Fruit fly (Drosophila melanogaster) whole organism: ENCODE data around the gene CG18649.

Experiments used
- CG8478 ChIP-seq: fragments of >200 bp; optimal IDR thresholded peaks from 2 replicates; lab custom pipeline; 2018; ENCODE audit warnings: inconsistent platforms
- Dll ChIP-seq: fragments of >200 bp; optimal IDR thresholded peaks from 2 replicates; lab custom pipeline; 2017
- EcR ChIP-seq, 2 experiments: fragments of >200 bp; optimal IDR thresholded peaks; 2 replicates each; lab custom pipeline; 2017; ENCODE audit warnings: missing biosample characterization in 2 of 2, missing genetic modification characterization in 2 of 2, missing genetic modification reagents in 2 of 2
- pan ChIP-seq: fragments of >200 bp; optimal IDR thresholded peaks from 2 replicates; lab custom pipeline; 2017
- psq ChIP-seq: fragments of >200 bp; optimal IDR thresholded peaks from 2 replicates; lab custom pipeline; 2017
- usp ChIP-seq: fragments of >200 bp; optimal IDR thresholded peaks from 2 replicates; lab custom pipeline; 2017; ENCODE audit warnings: missing biosample characterization, missing genetic modification characterization, mixed read lengths

Gene CG18649

dm6 chr3L:15054477-15054876 is 542 bp upstream of the CG18649 start, which contains the start of gene EAChm:
Gene EAChm (plus strand): TSS chr3L:15054777.
- no peak for TF ChIP-seq EcR (GFP tag; optimal IDR thresholded peaks at IDR 0.05; lab: Kevin White, UChicago)
- TF ChIP-seq Dll = no peak
- TF ChIP-seq psq (lab: Kevin White, UChicago) = no peak
- no peak for TF ChIP-seq usp (GFP tag; lab: Kevin White, UChicago)
- TF ChIP-seq CG8478 = no peak
- no peak for TF ChIP-seq pan (lab: Kevin White, UChicago)

DNA sequence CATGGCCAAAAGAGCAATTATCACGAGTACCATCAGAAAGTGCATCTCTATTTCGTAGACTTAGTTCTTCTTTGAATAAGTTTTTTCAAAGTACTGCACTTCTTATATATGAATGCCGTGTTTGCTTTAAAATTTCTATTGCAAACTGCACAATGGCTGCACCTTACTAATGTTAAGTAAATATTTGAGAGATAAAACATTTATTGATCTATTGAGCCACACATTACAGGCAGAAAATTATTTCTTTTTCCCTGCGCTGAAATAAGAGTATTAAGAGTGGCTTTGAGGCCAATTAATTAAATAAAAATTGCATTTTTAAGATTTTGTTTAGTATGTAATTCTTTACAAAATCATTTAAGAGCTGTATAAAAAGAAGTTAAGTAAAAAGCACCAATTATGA is 684 bp downstream of the CG18649 start, which contains the start of gene CG43680:
CG43680 (minus strand) TSS at position 101 of the 400 bp plus-strand sequence.
- TF ChIP-seq psq (lab: Kevin White, UChicago) = no peak
- TF ChIP-seq Dll = no peak
- TF ChIP-seq usp (GFP tag; lab: Kevin White, UChicago) = no peak
- no peak for TF ChIP-seq CG8478
- TF ChIP-seq EcR (GFP tag; optimal IDR thresholded peaks at IDR 0.05; lab: Kevin White, UChicago) = no peak
- no peak for TF ChIP-seq pan (lab: Kevin White, UChicago)

- TF ChIP-seq psq (lab: Kevin White, UChicago) (no peak), EcR (GFP tag; optimal IDR thresholded peaks at IDR 0.05; lab: Kevin White, UChicago) (no peak), usp (GFP tag; lab: Kevin White, UChicago) (no peak), pan (lab: Kevin White, UChicago) (no peak), Dll (no peak), CG8478 (no peak)
These were observed 1.5 kb downstream of the CG18649 start, which contains the start of gene CG13461 for dm6 chr3L:15052390-15052789. Gene CG13461 (minus strand): TSS chr3L:15052490.

dm6 chr3L:15051325-15051724 is 2.6 kb downstream of the CG18649 start, which contains the start of gene CG43679:
Gene CG43679 (minus strand): TSS chr3L:15051425.
- no peak for TF ChIP-seq EcR (GFP tag; optimal IDR thresholded peaks at IDR 0.05; lab: Kevin White, UChicago)
- TF ChIP-seq Dll = no peak
- no peak for TF ChIP-seq CG8478
- no peak for TF ChIP-seq usp (GFP tag; lab: Kevin White, UChicago)
- no peak for TF ChIP-seq pan (lab: Kevin White, UChicago)
- TF ChIP-seq psq (lab: Kevin White, UChicago) = no peak

DNA sequence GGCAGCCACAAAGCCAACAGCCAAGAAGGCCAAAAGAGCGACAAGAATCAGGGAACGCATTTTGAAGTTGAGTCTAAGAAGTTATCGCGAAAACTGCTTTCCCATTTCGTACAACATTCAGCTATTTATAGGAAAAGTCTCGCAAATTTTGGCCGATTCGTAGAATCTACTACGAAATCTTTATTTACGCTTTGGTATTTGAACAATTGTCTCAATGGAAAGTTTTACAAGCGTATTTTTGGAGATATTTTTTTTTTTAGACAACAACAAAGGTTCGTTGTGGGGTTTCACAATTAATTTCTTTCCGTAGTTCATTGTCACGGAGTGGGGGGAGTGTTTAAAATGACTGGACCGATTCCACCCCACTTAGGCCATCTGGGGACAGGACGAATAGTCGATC is 3.2 kb downstream of the CG18649 start, which contains the start of gene CG12310:
CG12310 (minus strand) TSS at position 101 of the 400 bp plus-strand sequence.
- TF ChIP-seq pan (lab: Kevin White, UChicago) = no peak
- TF ChIP-seq usp (GFP tag; lab: Kevin White, UChicago) = no peak
- no peak for TF ChIP-seq Dll
- TF ChIP-seq psq (lab: Kevin White, UChicago) = no peak
- no peak for TF ChIP-seq EcR (GFP tag; optimal IDR thresholded peaks at IDR 0.05; lab: Kevin White, UChicago)

- no peak for TF ChIP-seq pan (lab: Kevin White, UChicago)
- TF ChIP-seq CG8478 = no peak
- TF ChIP-seq EcR (GFP tag; optimal IDR thresholded peaks at IDR 0.05; lab: Kevin White, UChicago) = no peak
- no peak for TF ChIP-seq psq (lab: Kevin White, UChicago)
- no peak for TF ChIP-seq Dll
- TF ChIP-seq usp (GFP tag; lab: Kevin White, UChicago) = no peak
These were observed 3.8 kb downstream of the CG18649 start, which contains the start of gene CG18581 for dm6 chr3L:15050109-15050508. Gene CG18581 (minus strand): TSS chr3L:15050209.

DNA sequence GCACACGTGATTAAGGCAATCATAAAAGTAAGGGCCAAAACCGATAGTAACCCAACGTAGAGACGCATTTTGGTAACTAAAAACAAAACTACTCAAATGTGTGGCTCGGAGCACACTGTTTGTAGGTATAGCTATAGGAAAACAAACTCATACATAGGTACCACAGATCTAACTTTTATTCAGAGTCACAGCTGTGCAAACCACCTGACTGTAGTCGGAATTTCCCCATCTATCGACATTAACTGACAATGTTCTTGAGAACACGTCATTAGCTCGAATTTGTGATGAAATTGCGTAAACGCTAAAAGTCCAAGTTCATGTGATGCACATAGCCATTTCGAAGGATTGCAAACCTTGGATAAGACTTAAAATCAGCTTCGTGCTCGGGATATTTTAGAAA is 4.5 kb downstream of the CG18649 start, which contains the start of gene CG43678:
CG43678 (minus strand) TSS at position 101 of the 400 bp plus-strand sequence.
- TF ChIP-seq usp (GFP tag; lab: Kevin White, UChicago) (no peak), EcR (GFP tag; optimal IDR thresholded peaks at IDR 0.05; lab: Kevin White, UChicago) (no peak), Dll (no peak), psq (lab: Kevin White, UChicago) (no peak), CG8478 (no peak), pan (lab: Kevin White, UChicago) (no peak)

DNA sequence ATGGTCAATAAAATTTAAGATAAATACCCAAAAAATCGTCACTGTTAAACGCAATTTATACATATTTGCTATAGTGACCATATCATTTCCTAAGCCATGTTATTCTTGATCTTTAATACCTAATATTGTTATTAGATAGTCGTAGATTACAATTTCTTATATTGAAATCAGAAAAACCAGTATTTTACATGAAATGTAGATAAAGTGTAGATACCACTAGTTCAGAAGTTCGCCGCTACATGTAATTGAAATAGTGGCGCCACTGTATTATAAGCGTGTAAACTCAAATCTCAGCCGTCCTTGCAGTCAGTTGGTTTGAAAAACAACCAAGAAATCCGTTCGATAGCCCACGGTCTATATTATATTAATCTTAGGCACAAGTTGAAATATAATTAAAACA is 5.8 kb downstream of the CG18649 start:
- no peak for TF ChIP-seq CG8478
- TF ChIP-seq usp (GFP tag; lab: Kevin White, UChicago) = no peak
- no peak for TF ChIP-seq EcR (GFP tag; optimal IDR thresholded peaks at IDR 0.05; lab: Kevin White, UChicago)
- no peak for TF ChIP-seq pan (lab: Kevin White, UChicago)
- no peak for TF ChIP-seq psq (lab: Kevin White, UChicago)
- no peak for TF ChIP-seq Dll

DNA sequence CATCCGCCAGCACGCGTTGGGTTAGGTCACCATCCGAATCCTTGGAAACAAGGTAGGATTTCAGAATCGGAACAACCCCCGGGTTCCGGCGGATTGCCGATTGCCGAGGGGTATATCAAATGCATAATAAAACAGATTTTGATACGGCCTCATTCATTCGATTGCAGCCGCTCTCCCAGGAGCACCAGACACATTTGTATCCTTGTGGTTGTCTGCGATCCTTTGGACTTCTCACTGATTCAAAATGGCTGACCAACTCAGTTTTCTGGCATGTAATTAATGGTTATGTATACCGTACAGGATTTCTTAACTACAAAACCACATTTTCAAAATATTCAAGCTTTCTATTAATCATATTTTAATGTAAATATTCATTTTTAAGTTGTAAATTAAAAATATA is 6.3 kb downstream of the CG18649 start:
- TF ChIP-seq CG8478 (no peak), usp (GFP tag; lab: Kevin White, UChicago) (no peak), EcR (GFP tag; optimal IDR thresholded peaks at IDR 0.05; lab: Kevin White, UChicago) (no peak), Dll (no peak), psq (lab: Kevin White, UChicago) (no peak), pan (lab: Kevin White, UChicago) (no peak)

DNA sequence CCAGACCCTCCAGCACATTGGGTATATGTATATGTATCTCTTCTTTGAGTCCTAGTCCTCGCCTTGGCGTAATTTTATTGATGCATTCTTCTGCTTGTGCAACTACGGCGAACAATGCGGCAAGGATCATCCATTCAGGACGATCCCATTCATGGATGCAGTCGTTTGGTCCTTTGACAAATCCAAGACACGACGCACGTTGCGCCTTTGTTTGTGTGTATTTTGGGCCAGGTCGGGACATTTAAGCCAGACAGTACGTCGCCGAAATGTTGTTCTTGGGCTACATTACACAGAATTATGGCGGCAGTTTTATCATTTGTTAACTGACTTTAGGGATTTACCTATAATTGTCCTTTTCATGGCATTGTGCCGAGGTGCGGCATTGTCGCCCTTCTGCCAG is 8.8 kb downstream of the CG18649 start:
- TF ChIP-seq pan (lab: Kevin White, UChicago) (no peak), usp (GFP tag; lab: Kevin White, UChicago) (no peak), CG8478 (no peak), EcR (GFP tag; optimal IDR thresholded peaks at IDR 0.05; lab: Kevin White, UChicago) (no peak), psq (lab: Kevin White, UChicago) (no peak), Dll (no peak)

- TF ChIP-seq pan (lab: Kevin White, UChicago) = no peak
- no peak for TF ChIP-seq CG8478
- TF ChIP-seq psq (lab: Kevin White, UChicago) = no peak
- TF ChIP-seq EcR (GFP tag; optimal IDR thresholded peaks at IDR 0.05; lab: Kevin White, UChicago) = no peak
- no peak for TF ChIP-seq usp (GFP tag; lab: Kevin White, UChicago)
- no peak for TF ChIP-seq Dll
These were observed 10.0 kb downstream of the CG18649 start, which contains the start of gene ind for dm6 chr3L:15043874-15044336. Gene ind (minus strand): TSS chr3L:15043924.

dm6 chr3L:15043465-15043864 is 10.5 kb downstream of the CG18649 start:
- TF ChIP-seq EcR (GFP tag; optimal IDR thresholded peaks at IDR 0.05; lab: Kevin White, UChicago) (no peak), pan (lab: Kevin White, UChicago) (no peak), psq (lab: Kevin White, UChicago) (no peak), CG8478 (no peak), Dll (no peak), usp (GFP tag; lab: Kevin White, UChicago) (no peak)
